Worm (Caenorhabditis elegans) whole organism, mixed stage, embryonic: ENCODE results near the gene K10D11.4.

ENCODE experiments used
- bed-3 ChIP-seq: fragments of 200-800 bp; sonication (Bioruptor generic); optimal IDR thresholded peaks from 3 replicates; lab custom pipeline; 2018; ENCODE audit warnings: mild to moderate bottlenecking, missing genetic modification characterization, moderate library complexity, missing compliant biosample characterization
- blmp-1 ChIP-seq: fragments of 150-350 bp; optimal IDR thresholded peaks from 2 replicates; lab custom pipeline; 2014; ENCODE audit warnings: missing biosample characterization, missing genetic modification characterization
- ceh-39 ChIP-seq: fragments of 150-350 bp; optimal IDR thresholded peaks from 2 replicates; lab custom pipeline; 2014; ENCODE audit warnings: missing biosample characterization, missing genetic modification characterization
- ceh-43 ChIP-seq: fragments of 200-800 bp; sonication (Bioruptor generic); optimal IDR thresholded peaks from 2 replicates; lab custom pipeline; 2018; ENCODE audit warnings: mild to moderate bottlenecking, missing genetic modification characterization, moderate library complexity, missing compliant biosample characterization
- ceh-83 ChIP-seq: fragments of 200-800 bp; sonication (Bioruptor generic); optimal IDR thresholded peaks from 2 replicates; lab custom pipeline; 2018; ENCODE audit warnings: mild to moderate bottlenecking, missing genetic modification characterization, missing compliant biosample characterization
- ces-1 ChIP-seq: fragments of 150-350 bp; optimal IDR thresholded peaks from 2 replicates; lab custom pipeline; 2014; ENCODE audit warnings: missing biosample characterization, missing genetic modification reagents, missing genetic modification characterization
- cnd-1 ChIP-seq: fragments of 200-800 bp; sonication (Bioruptor generic); optimal IDR thresholded peaks from 2 replicates; lab custom pipeline; 2018; ENCODE audit warnings: mild to moderate bottlenecking, missing genetic modification characterization, missing compliant biosample characterization
- elt-1 ChIP-seq: sonication (generic microtip); optimal IDR thresholded peaks from 2 replicates; lab custom pipeline; 2017; ENCODE audit warnings: missing genetic modification characterization, mild to moderate bottlenecking, missing compliant biosample characterization, antibody characterized with exemption, moderate library complexity, borderline replicate concordance; ENCODE audit not compliant: insufficient read depth
- flh-1 ChIP-seq: fragments of 200-800 bp; sonication (Bioruptor generic); optimal IDR thresholded peaks from 2 replicates; lab custom pipeline; 2018; ENCODE audit warnings: mild to moderate bottlenecking, missing genetic modification characterization, moderate library complexity, missing compliant biosample characterization
- ham-2 ChIP-seq: fragments of 200-800 bp; sonication (Bioruptor generic); optimal IDR thresholded peaks from 2 replicates; lab custom pipeline; 2018; ENCODE audit warnings: mild to moderate bottlenecking, missing genetic modification characterization, missing compliant biosample characterization
- hlh-1 ChIP-seq: fragments of 150-350 bp; optimal IDR thresholded peaks from 2 replicates; lab custom pipeline; 2014; ENCODE audit warnings: missing biosample characterization, missing genetic modification reagents, missing genetic modification characterization
- lin-13 ChIP-seq: fragments of 150-350 bp; optimal IDR thresholded peaks from 2 replicates; lab custom pipeline; 2014; ENCODE audit warnings: missing biosample characterization, missing genetic modification characterization
- lin-32 ChIP-seq: fragments of 200-800 bp; sonication (Bioruptor generic); optimal IDR thresholded peaks from 2 replicates; lab custom pipeline; 2018; ENCODE audit warnings: mild to moderate bottlenecking, missing genetic modification characterization, missing compliant biosample characterization
- mls-2 ChIP-seq: sonication (generic microtip); optimal IDR thresholded peaks from 2 replicates; lab custom pipeline; 2016; ENCODE audit warnings: mild to moderate bottlenecking, missing genetic modification characterization, moderate library complexity, missing compliant biosample characterization
- nhr-12 ChIP-seq: fragments of 150-350 bp; optimal IDR thresholded peaks from 2 replicates; lab custom pipeline; 2014; ENCODE audit warnings: missing biosample characterization, missing genetic modification characterization
- nhr-237 ChIP-seq: fragments of 150-350 bp; optimal IDR thresholded peaks from 2 replicates; lab custom pipeline; 2014; ENCODE audit warnings: missing biosample characterization, missing genetic modification characterization
- nhr-28 ChIP-seq: fragments of 150-350 bp; optimal IDR thresholded peaks from 2 replicates; lab custom pipeline; 2014; ENCODE audit warnings: missing biosample characterization, missing genetic modification characterization
- nhr-76 ChIP-seq: sonication (generic microtip); optimal IDR thresholded peaks from 2 replicates; lab custom pipeline; 2017; ENCODE audit warnings: missing biosample characterization, missing genetic modification characterization
- sem-2 ChIP-seq: fragments of 200-800 bp; sonication (Bioruptor generic); optimal IDR thresholded peaks from 2 replicates; lab custom pipeline; 2018; ENCODE audit warnings: mild to moderate bottlenecking, missing genetic modification characterization, missing compliant biosample characterization
- snpc-4 ChIP-seq: fragments of 150-350 bp; optimal IDR thresholded peaks from 2 replicates; lab custom pipeline; 2014; ENCODE audit warnings: missing biosample characterization, missing genetic modification characterization
- sptf-1 ChIP-seq: sonication (generic microtip); optimal IDR thresholded peaks from 2 replicates; lab custom pipeline; 2017; ENCODE audit warnings: mild to moderate bottlenecking, missing genetic modification characterization, moderate library complexity, missing compliant biosample characterization
- tbx-8 ChIP-seq: fragments of 200-800 bp; sonication (Bioruptor generic); optimal IDR thresholded peaks from 2 replicates; lab custom pipeline; 2018; ENCODE audit warnings: mild to moderate bottlenecking, missing genetic modification characterization, moderate library complexity, missing compliant biosample characterization
- unc-39 ChIP-seq: fragments of 150-350 bp; optimal IDR thresholded peaks from 2 replicates; lab custom pipeline; 2014; ENCODE audit warnings: missing biosample characterization, missing genetic modification characterization
- unc-62 ChIP-seq: fragments of 150-350 bp; optimal IDR thresholded peaks from 2 replicates; lab custom pipeline; 2014; ENCODE audit warnings: missing biosample characterization, missing genetic modification reagents, missing genetic modification characterization
- zip-8 ChIP-seq: fragments of 150-350 bp; optimal IDR thresholded peaks from 2 replicates; lab custom pipeline; 2014; ENCODE audit warnings: missing biosample characterization, missing genetic modification characterization
- ztf-11 ChIP-seq: fragments of 150-350 bp; optimal IDR thresholded peaks from 2 replicates; lab custom pipeline; 2014; ENCODE audit warnings: missing biosample characterization, missing genetic modification characterization

K10D11.4 gene

ce11 chrIV:12948470-12948869 lies 45.8 kb downstream of the K10D11.4 start, which contains the start of gene F55G11.10:
TSS of gene F55G11.10 (plus strand) at chrIV:12948770.
- TF ChIP-seq sptf-1 (tag; lab: Kevin White, UChicago), result no peak
- TF ChIP-seq elt-1 (tag; lab: Kevin White, UChicago), result no peak
- TF ChIP-seq flh-1 (GFP tag; lab: Kevin White, UChicago), result no peak
- no peak for TF ChIP-seq unc-39 (tag; lab: Kevin White, UChicago)
- no peak for TF ChIP-seq mls-2 (tag; lab: Kevin White, UChicago)
- no peak for TF ChIP-seq zip-8 (tag; lab: Kevin White, UChicago)
- no peak for TF ChIP-seq blmp-1 (tag; lab: Kevin White, UChicago)
- TF ChIP-seq ceh-43, result no peak
- TF ChIP-seq nhr-237 (tag; lab: Kevin White, UChicago), result no peak
- no peak for TF ChIP-seq ztf-11 (tag; lab: Kevin White, UChicago)
- TF ChIP-seq bed-3 (GFP tag; lab: Kevin White, UChicago), result no peak
- no peak for TF ChIP-seq ces-1 (GFP tag; lab: Kevin White, UChicago)
- no peak for TF ChIP-seq sem-2 (GFP tag; lab: Kevin White, UChicago)
- no peak for TF ChIP-seq ham-2 (GFP tag; lab: Kevin White, UChicago)
- TF ChIP-seq nhr-76 (tag; lab: Kevin White, UChicago), result no peak
- no peak for TF ChIP-seq hlh-1 (tag; lab: Kevin White, UChicago)
- TF ChIP-seq ceh-39 (tag; lab: Kevin White, UChicago), result no peak
- TF ChIP-seq tbx-8 (GFP tag; lab: Kevin White, UChicago), result no peak

ce11 chrIV:12946488-12946887 lies 47.8 kb downstream of the K10D11.4 start, which contains the start of gene F55G11.1:
TSS of gene F55G11.1 (minus strand) at chrIV:12946588.
- TF ChIP-seq ceh-43 (no peak), unc-39 (tag; lab: Kevin White, UChicago) (no peak), nhr-28 (no peak), ceh-39 (tag; lab: Kevin White, UChicago) (no peak), ceh-83 (GFP tag; lab: Kevin White, UChicago) (no peak), cnd-1 (no peak), nhr-12 (tag; lab: Kevin White, UChicago) (no peak), lin-13 (tag; lab: Kevin White, UChicago) (no peak), snpc-4 (tag; lab: Kevin White, UChicago) (no peak), tbx-8 (GFP tag; lab: Kevin White, UChicago) (no peak), nhr-237 (tag; lab: Kevin White, UChicago) (no peak), unc-62 (GFP tag; lab: Kevin White, UChicago) (no peak)

DNA sequence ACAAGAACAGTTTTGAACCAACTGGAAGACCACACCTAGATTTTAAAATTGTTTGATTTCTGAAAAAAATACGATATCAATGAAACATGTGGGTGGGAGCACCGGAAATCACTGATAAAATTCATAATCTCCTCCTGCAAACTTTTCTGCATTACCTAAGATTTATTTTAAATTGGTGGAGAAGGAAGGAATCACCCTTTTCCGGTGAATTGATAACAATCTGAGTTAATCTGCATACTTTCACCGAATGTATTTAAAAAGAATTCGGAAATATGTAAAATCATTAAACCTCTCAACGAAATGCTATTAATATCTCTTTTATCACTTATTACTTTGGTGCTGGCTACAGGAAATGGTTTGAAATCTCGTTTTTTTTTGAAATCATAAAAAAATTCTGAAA lies 51.6 kb downstream of the K10D11.4 start, which contains the start of gene dct-19:
TSS of gene dct-19 (plus strand) at position 301 of the 400 bp plus-strand sequence.
- no peak for TF ChIP-seq flh-1 (GFP tag; lab: Kevin White, UChicago)
- no peak for TF ChIP-seq mls-2 (tag; lab: Kevin White, UChicago)
- no peak for TF ChIP-seq lin-32 (GFP tag; lab: Kevin White, UChicago)
- no peak for TF ChIP-seq sem-2 (GFP tag; lab: Kevin White, UChicago)
